Fruit fly (Drosophila melanogaster) whole organism, embryonic: Measurements from ENCODE around the gene Pdxk.

Experiments used
- B-H2 ChIP-seq: fragments of 200-800 bp; sonication (Bioruptor generic); optimal IDR thresholded peaks from 2 replicates; lab custom pipeline; 2018; ENCODE audit warnings: missing biosample characterization, mild to moderate bottlenecking, missing genetic modification characterization
- BEAF-32 ChIP-seq: fragments of 200-800 bp; sonication (Bioruptor generic); optimal IDR thresholded peaks from 3 replicates; lab custom pipeline; 2017; ENCODE audit warnings: missing biosample characterization, missing genetic modification characterization, mild to moderate bottlenecking, moderate library complexity, missing genetic modification reagents
- CG11696 ChIP-seq: fragments of 200-800 bp; sonication (Bioruptor generic); IDR thresholded peaks from 2 replicates; pipeline ENCODE4 v1.3.6; 2022; ENCODE audit warnings: missing biosample characterization, missing genetic modification characterization
- CG12659 ChIP-seq: fragments of 200-800 bp; sonication (Bioruptor generic); optimal IDR thresholded peaks from 3 replicates; lab custom pipeline; 2017; ENCODE audit warnings: mild to moderate bottlenecking, missing biosample characterization, missing genetic modification reagents, missing genetic modification characterization
- CG13894 ChIP-seq: fragments of 200-800 bp; sonication (Bioruptor generic); optimal IDR thresholded peaks from 3 replicates; lab custom pipeline; 2018; ENCODE audit warnings: missing biosample characterization, mild to moderate bottlenecking, missing genetic modification characterization, moderate library complexity
- CG16863 ChIP-seq: fragments of 200-800 bp; sonication (Bioruptor generic); optimal IDR thresholded peaks from 3 replicates; lab custom pipeline; 2016; ENCODE audit warnings: missing biosample characterization, missing genetic modification characterization
- CG17385 ChIP-seq: fragments of 200-800 bp; sonication (Bioruptor generic); optimal IDR thresholded peaks from 3 replicates; lab custom pipeline; 2018; ENCODE audit warnings: missing biosample characterization, mild to moderate bottlenecking, missing genetic modification characterization
- CG18764 ChIP-seq: fragments of 200-800 bp; sonication (Bioruptor generic); optimal IDR thresholded peaks from 3 replicates; lab custom pipeline; 2016; ENCODE audit warnings: missing biosample characterization, missing genetic modification characterization
- CG2120 ChIP-seq: fragments of 200-800 bp; sonication (Bioruptor generic); optimal IDR thresholded peaks from 3 replicates; lab custom pipeline; 2016; ENCODE audit warnings: missing biosample characterization, missing genetic modification characterization
- CG2678 ChIP-seq: fragments of 200-800 bp; sonication (Bioruptor generic); optimal IDR thresholded peaks from 3 replicates; lab custom pipeline; 2019; ENCODE audit warnings: missing biosample characterization, mild to moderate bottlenecking, missing genetic modification characterization, moderate library complexity
- CG30403 ChIP-seq: fragments of 200-800 bp; sonication (Bioruptor generic); optimal IDR thresholded peaks from 3 replicates; lab custom pipeline; 2016; ENCODE audit warnings: missing biosample characterization, missing genetic modification characterization
- CG31224 ChIP-seq: fragments of 200-800 bp; sonication (Bioruptor generic); IDR thresholded peaks from 2 replicates; pipeline ENCODE4 v1.3.6; 2022; ENCODE audit warnings: missing biosample characterization, missing genetic modification characterization
- CG34376 ChIP-seq: fragments of 200-800 bp; sonication (Bioruptor generic); optimal IDR thresholded peaks from 2 replicates; lab custom pipeline; 2018; ENCODE audit warnings: missing biosample characterization, mild to moderate bottlenecking, missing genetic modification characterization
- CG4360 ChIP-seq: fragments of 200-800 bp; sonication (Bioruptor generic); IDR thresholded peaks from 2 replicates; pipeline ENCODE4 v1.3.6; 2022; ENCODE audit warnings: missing biosample characterization, missing genetic modification characterization
- CG4404 ChIP-seq: fragments of 200-800 bp; sonication (Bioruptor generic); IDR thresholded peaks from 2 replicates; pipeline ENCODE4 v1.3.6; 2022; ENCODE audit warnings: missing biosample characterization, missing genetic modification characterization
- CG7556 ChIP-seq: fragments of 200-800 bp; sonication (Bioruptor generic); optimal IDR thresholded peaks from 2 replicates; lab custom pipeline; 2017; ENCODE audit warnings: missing biosample characterization, mild to moderate bottlenecking, missing genetic modification characterization
- CG7786 ChIP-seq: fragments of 200-800 bp; sonication (Bioruptor generic); optimal IDR thresholded peaks from 2 replicates; lab custom pipeline; 2016; ENCODE audit warnings: missing biosample characterization, missing genetic modification characterization
- CG7839 ChIP-seq: fragments of 200-800 bp; sonication (Bioruptor generic); optimal IDR thresholded peaks from 3 replicates; lab custom pipeline; 2018; ENCODE audit warnings: missing biosample characterization, mild to moderate bottlenecking, missing genetic modification characterization, moderate library complexity
- CG9797 ChIP-seq: fragments of 200-800 bp; sonication (Bioruptor generic); optimal IDR thresholded peaks from 3 replicates; lab custom pipeline; 2018; ENCODE audit warnings: missing biosample characterization, mild to moderate bottlenecking, missing genetic modification characterization
- Chrac-16 ChIP-seq: fragments of 200-800 bp; sonication (Bioruptor generic); optimal IDR thresholded peaks from 3 replicates; lab custom pipeline; 2016; ENCODE audit warnings: missing biosample characterization, missing genetic modification characterization
- CoRest ChIP-seq: fragments of 200-800 bp; sonication (Bioruptor generic); optimal IDR thresholded peaks from 3 replicates; lab custom pipeline; 2018; ENCODE audit warnings: missing biosample characterization, mild to moderate bottlenecking, missing genetic modification characterization, moderate library complexity
- Dip2 ChIP-seq: fragments of 200-800 bp; sonication (Bioruptor generic); IDR thresholded peaks from 2 replicates; pipeline ENCODE4 v1.3.6; 2022; ENCODE audit warnings: missing biosample characterization, missing genetic modification characterization
- Dip3 ChIP-seq: fragments of 200-800 bp; sonication (Bioruptor generic); optimal IDR thresholded peaks from 3 replicates; lab custom pipeline; 2016; ENCODE audit warnings: missing biosample characterization, missing genetic modification characterization
- Doc3 ChIP-seq: fragments of 200-800 bp; sonication (Bioruptor generic); IDR thresholded peaks from 3 replicates; pipeline ENCODE4 v1.3.6; 2022; ENCODE audit warnings: missing biosample characterization, missing genetic modification characterization; ENCODE audit not compliant: partially characterized antibody
- Dp ChIP-seq: fragments of 200-800 bp; sonication (Bioruptor generic); optimal IDR thresholded peaks from 2 replicates; lab custom pipeline; 2018; ENCODE audit warnings: missing biosample characterization, mild to moderate bottlenecking, missing genetic modification characterization, moderate library complexity
- GATAe ChIP-seq: fragments of 200-800 bp; sonication (Bioruptor generic); conservative IDR thresholded peaks from 2 replicates; pipeline ENCODE4 v1.3.6; 2022; ENCODE audit warnings: missing biosample characterization, missing genetic modification characterization
- Lim3 ChIP-seq: fragments of 200-800 bp; sonication (Bioruptor generic); IDR thresholded peaks from 2 replicates; pipeline ENCODE4 v1.3.6; 2022; ENCODE audit warnings: missing biosample characterization, missing genetic modification characterization
- Mes4 ChIP-seq: fragments of 200-800 bp; sonication (Bioruptor generic); optimal IDR thresholded peaks from 2 replicates; lab custom pipeline; 2016; ENCODE audit warnings: missing biosample characterization, missing genetic modification characterization
- Nf-YB ChIP-seq: fragments of 200-800 bp; sonication (Bioruptor generic); optimal IDR thresholded peaks from 3 replicates; lab custom pipeline; 2019; ENCODE audit warnings: missing biosample characterization, mild to moderate bottlenecking, missing genetic modification characterization, moderate library complexity
- Pdp1 ChIP-seq, 2 experiments: fragments of 200-800 bp; sonication (Bioruptor generic); optimal IDR thresholded peaks; 3 replicates each; lab custom pipeline; 2016; ENCODE audit warnings: missing biosample characterization in 2 of 2, missing genetic modification characterization in 2 of 2, mild to moderate bottlenecking in 1 of 2, moderate library complexity in 1 of 2
- Sry-δ ChIP-seq: fragments of 200-800 bp; sonication (Bioruptor generic); optimal IDR thresholded peaks from 2 replicates; lab custom pipeline; 2016; ENCODE audit warnings: missing biosample characterization, missing genetic modification characterization
- Tbp ChIP-seq: fragments of >200 bp; optimal IDR thresholded peaks from 2 replicates; lab custom pipeline; 2018; ENCODE audit warnings: missing biosample characterization, missing genetic modification characterization
- Trl ChIP-seq, 3 experiments: fragments of >200 bp in 2 of 3; fragments of 200-800 bp in 1 of 3; sonication (Bioruptor generic) in 1 of 3; optimal IDR thresholded peaks; 2 replicates in 1 of 3; 3 replicates in 2 of 3; lab custom pipeline; 2016 to 2017; ENCODE audit warnings: missing biosample characterization in 1 of 3, missing genetic modification characterization in 1 of 3
- Xrp1 ChIP-seq: fragments of 200-800 bp; sonication (Bioruptor generic); IDR thresholded peaks from 2 replicates; pipeline ENCODE4 v1.3.6; 2022; ENCODE audit warnings: missing biosample characterization, missing genetic modification characterization
- corto ChIP-seq: fragments of 200-800 bp; sonication (Bioruptor generic); optimal IDR thresholded peaks from 2 replicates; lab custom pipeline; 2016; ENCODE audit warnings: missing biosample characterization, mild to moderate bottlenecking, missing genetic modification characterization, moderate library complexity
- crc ChIP-seq: fragments of 200-800 bp; sonication (Bioruptor generic); optimal IDR thresholded peaks from 2 replicates; lab custom pipeline; 2016; ENCODE audit warnings: missing biosample characterization, missing genetic modification characterization
- dmrt99B ChIP-seq: fragments of 200-800 bp; sonication (Bioruptor generic); optimal IDR thresholded peaks from 2 replicates; lab custom pipeline; 2018; ENCODE audit warnings: missing biosample characterization, mild to moderate bottlenecking, missing genetic modification characterization, moderate library complexity
- emc ChIP-seq: fragments of 200-800 bp; sonication (Bioruptor generic); optimal IDR thresholded peaks from 2 replicates; lab custom pipeline; 2016; ENCODE audit warnings: missing biosample characterization, missing genetic modification characterization
- gcm2 ChIP-seq: fragments of 200-800 bp; sonication (Bioruptor generic); optimal IDR thresholded peaks from 2 replicates; lab custom pipeline; 2016; ENCODE audit warnings: missing biosample characterization, missing genetic modification characterization
- gfzf ChIP-seq: fragments of 200-800 bp; sonication (Bioruptor generic); optimal IDR thresholded peaks from 2 replicates; lab custom pipeline; 2016; ENCODE audit warnings: missing biosample characterization, mild to moderate bottlenecking, missing genetic modification characterization, moderate library complexity
- kah ChIP-seq: fragments of 200-800 bp; sonication (Bioruptor generic); optimal IDR thresholded peaks from 2 replicates; lab custom pipeline; 2018; ENCODE audit warnings: missing biosample characterization, mild to moderate bottlenecking, missing genetic modification characterization
- kni ChIP-seq: fragments of 200-800 bp; sonication (Bioruptor generic); optimal IDR thresholded peaks from 3 replicates; lab custom pipeline; 2017; ENCODE audit warnings: mild to moderate bottlenecking, missing biosample characterization, missing genetic modification reagents, missing genetic modification characterization
- lov ChIP-seq, 2 experiments: fragments of 200-800 bp in 1 of 2; fragments of >200 bp in 1 of 2; sonication (Bioruptor generic) in 1 of 2; IDR thresholded peaks in 1 of 2; optimal IDR thresholded peaks in 1 of 2; 2 replicates in 1 of 2; 3 replicates in 1 of 2; pipeline versions ENCODE4 v1.3.6 to Lab custom; 2017 to 2022; ENCODE audit warnings: missing biosample characterization in 1 of 2, missing genetic modification characterization in 1 of 2
- maf-S ChIP-seq: fragments of 200-800 bp; sonication (Bioruptor generic); optimal IDR thresholded peaks from 2 replicates; lab custom pipeline; 2016; ENCODE audit warnings: missing biosample characterization, missing genetic modification characterization
- ranshi ChIP-seq: fragments of 200-800 bp; sonication (Bioruptor generic); IDR thresholded peaks from 2 replicates; pipeline ENCODE4 v1.3.6; 2022; ENCODE audit warnings: missing biosample characterization, missing genetic modification characterization
- sc ChIP-seq, 3 experiments: fragments of >200 bp in 2 of 3; fragments of 200-800 bp in 1 of 3; sonication (Bioruptor generic) in 1 of 3; optimal IDR thresholded peaks; 2 replicates in 2 of 3; 3 replicates in 1 of 3; lab custom pipeline; 2017; ENCODE audit warnings: mild to moderate bottlenecking in 1 of 3, missing biosample characterization in 1 of 3, missing genetic modification characterization in 1 of 3, missing genetic modification reagents in 1 of 3
- sd ChIP-seq: fragments of 200-800 bp; sonication (Bioruptor generic); optimal IDR thresholded peaks from 3 replicates; lab custom pipeline; 2018; ENCODE audit warnings: missing biosample characterization, mild to moderate bottlenecking, missing genetic modification characterization, moderate library complexity
- so ChIP-seq: fragments of 200-800 bp; sonication (Bioruptor generic); IDR thresholded peaks from 3 replicates; pipeline ENCODE4 v1.3.6; 2022; ENCODE audit warnings: missing biosample characterization, missing genetic modification characterization
- zen2 ChIP-seq: fragments of 200-800 bp; sonication (Bioruptor generic); IDR thresholded peaks from 3 replicates; pipeline ENCODE4 v1.3.6; 2022; ENCODE audit warnings: missing biosample characterization, missing genetic modification characterization; ENCODE audit not compliant: partially characterized antibody

Pdxk gene

dm6 chr3L:9360217-9360692 is at the start of gene Pdxk (continued):
- peak in 1 of 2 experiments; percentile 43 for TF ChIP-seq Trl (optimal IDR thresholded peaks at IDR 0.05; lab: Kevin White, UChicago)
- no peak for TF ChIP-seq Trl (GFP tag; optimal IDR thresholded peaks at IDR 0.05; lab: Kevin White, UChicago)
- no peak for TF ChIP-seq Tbp (GFP tag; lab: Kevin White, UChicago)
- no peak for TF ChIP-seq CG18764 (GFP tag; lab: Kevin White, UChicago)
- TF ChIP-seq CG12659 = peak; percentile 47
- peak; percentile 63 for TF ChIP-seq gfzf (GFP tag; lab: Kevin White, UChicago)
- TF ChIP-seq emc (GFP tag; lab: Kevin White, UChicago) = no peak
- no peak for TF ChIP-seq zen2
- TF ChIP-seq corto = no peak
- peak; percentile 44 for TF ChIP-seq kni (GFP tag; lab: Kevin White, UChicago)
- no peak for TF ChIP-seq Mes4 (GFP tag; lab: Kevin White, UChicago)
- peak; percentile 63 for TF ChIP-seq kah (GFP tag; lab: Kevin White, UChicago)
- TF ChIP-seq crc (GFP tag; lab: Kevin White, UChicago) = no peak
- peak; percentile 47 for TF ChIP-seq Nf-YB (GFP tag; lab: Kevin White, UChicago)
- no peak for TF ChIP-seq maf-S
- TF ChIP-seq GATAe (GFP tag; lab: Robert Waterston, UW) = peak; percentile 89
- peak; percentile 41 for TF ChIP-seq Dp
- peak; percentile 93 for TF ChIP-seq CG34376
- peak; percentile 18 for TF ChIP-seq CG2678 (tag; lab: Kevin White, UChicago)
- TF ChIP-seq CG7786 = no peak
- TF ChIP-seq CG9797 (GFP tag; lab: Kevin White, UChicago) = peak; percentile 49
- peak; percentile 40; the same call in 1 of the 3 replicates for TF ChIP-seq so (GFP tag; lab: Robert Waterston, UW)
- TF ChIP-seq CoRest (tag; lab: Kevin White, UChicago) = peak; percentile 12
- TF ChIP-seq CG2120 (GFP tag; lab: Kevin White, UChicago) = peak; percentile 30
- 0 out of 2 replicates have a peak, but pooled peaks have one; percentile 22 for TF ChIP-seq CG4360
- no peak for TF ChIP-seq CG7556
- TF ChIP-seq sd = no peak
- no peak for TF ChIP-seq sc (optimal IDR thresholded peaks at IDR 0.05; lab: Kevin White, UChicago)
- TF ChIP-seq sc (GFP tag; optimal IDR thresholded peaks at IDR 0.05; lab: Kevin White, UChicago) = no peak
- peak; percentile 38 for TF ChIP-seq BEAF-32
- TF ChIP-seq, all 482 proteins: peak for 109

dm6 chr3L:9333745-9334382 is 26.3 kb upstream of the Pdxk start, which contains the start of gene PGRP-LA:
PGRP-LA (plus strand) TSS chr3L:9334332.
- TF ChIP-seq ranshi (GFP tag; lab: Robert Waterston, UW) = peak; percentile 15; the same call in 1 of the 2 replicates
- TF ChIP-seq CG17385 (GFP tag; lab: Kevin White, UChicago) = peak; percentile 22
- TF ChIP-seq Doc3 (GFP tag; lab: Robert Waterston, UW) = no peak
- peak; percentile 52 for TF ChIP-seq CG7839 (tag; lab: Kevin White, UChicago)
- TF ChIP-seq Sry-δ = no peak
- TF ChIP-seq CG16863 = no peak
- no peak for TF ChIP-seq Dip2
- TF ChIP-seq Xrp1 = no peak
- TF ChIP-seq CG13894 (tag; lab: Kevin White, UChicago) = no peak
- TF ChIP-seq CG11696 (GFP tag; lab: Robert Waterston, UW) = no peak
- peak; percentile 12 for TF ChIP-seq CG30403
- TF ChIP-seq Pdp1 (GFP tag; optimal IDR thresholded peaks at IDR 0.05; lab: Kevin White, UChicago) = no peak
- TF ChIP-seq lov (optimal IDR thresholded peaks at IDR 0.05; lab: Kevin White, UChicago) = no peak
- no peak for TF ChIP-seq lov (GFP tag; IDR thresholded peaks at IDR 0.05; lab: Robert Waterston, UW)
- no peak for TF ChIP-seq Dip3 (GFP tag; lab: Kevin White, UChicago)
- TF ChIP-seq Lim3 (GFP tag; lab: Robert Waterston, UW) = no peak
- no peak for TF ChIP-seq kni (GFP tag; lab: Kevin White, UChicago)
- TF ChIP-seq CG2678 (tag; lab: Kevin White, UChicago) = no peak
- TF ChIP-seq gcm2 = no peak
- TF ChIP-seq B-H2 (GFP tag; lab: Kevin White, UChicago) = peak; percentile 31
- TF ChIP-seq CG31224 (GFP tag; lab: Robert Waterston, UW) = no peak
- TF ChIP-seq Chrac-16 (GFP tag; lab: Kevin White, UChicago) = peak; percentile 1
- no peak for TF ChIP-seq CG4404 (GFP tag; lab: Robert Waterston, UW)
- TF ChIP-seq dmrt99B (tag; lab: Kevin White, UChicago) = peak; percentile 25
